Fruit fly (Drosophila melanogaster) whole organism, embryonic: ENCODE data around the gene CG46312.

Experiments used
- Abd-B ChIP-seq: fragments of 200-800 bp; sonication (Bioruptor generic); optimal IDR thresholded peaks from 2 replicates; lab custom pipeline; 2018; ENCODE audit warnings: missing biosample characterization, mild to moderate bottlenecking, missing genetic modification characterization, moderate library complexity
- Aef1 ChIP-seq: fragments of 200-800 bp; sonication (Bioruptor generic); IDR thresholded peaks from 3 replicates; pipeline ENCODE4 v1.3.6; 2022; ENCODE audit warnings: missing biosample characterization, missing genetic modification characterization
- BEAF-32 ChIP-seq: fragments of 200-800 bp; sonication (Bioruptor generic); optimal IDR thresholded peaks from 3 replicates; lab custom pipeline; 2017; ENCODE audit warnings: missing biosample characterization, missing genetic modification characterization, mild to moderate bottlenecking, moderate library complexity, missing genetic modification reagents
- CG10462 ChIP-seq: fragments of 200-800 bp; sonication (Bioruptor generic); optimal IDR thresholded peaks from 2 replicates; lab custom pipeline; 2016; ENCODE audit warnings: missing biosample characterization, missing genetic modification characterization
- CG10654 ChIP-seq: fragments of 200-800 bp; sonication (Bioruptor generic); optimal IDR thresholded peaks from 2 replicates; lab custom pipeline; 2016; ENCODE audit warnings: missing biosample characterization, missing genetic modification characterization
- CG10979 ChIP-seq: fragments of 200-800 bp; sonication (Bioruptor generic); optimal IDR thresholded peaks from 2 replicates; lab custom pipeline; 2018; ENCODE audit warnings: missing biosample characterization, mild to moderate bottlenecking, missing genetic modification characterization, moderate library complexity
- CG11695 ChIP-seq: fragments of 200-800 bp; sonication (Bioruptor generic); IDR thresholded peaks from 3 replicates; pipeline ENCODE4 v1.3.6; 2022; ENCODE audit warnings: missing biosample characterization, missing genetic modification characterization
- CG12155 ChIP-seq: fragments of 200-800 bp; sonication (Bioruptor generic); optimal IDR thresholded peaks from 3 replicates; lab custom pipeline; 2016; ENCODE audit warnings: missing biosample characterization, missing genetic modification characterization
- CG12219 ChIP-seq: fragments of 200-800 bp; sonication (Bioruptor generic); optimal IDR thresholded peaks from 3 replicates; lab custom pipeline; 2018; ENCODE audit warnings: missing biosample characterization, mild to moderate bottlenecking, missing genetic modification characterization
- CG1233 ChIP-seq: fragments of 200-800 bp; sonication (Bioruptor generic); optimal IDR thresholded peaks from 4 replicates; lab custom pipeline; 2018; ENCODE audit warnings: missing biosample characterization, mild to moderate bottlenecking, missing genetic modification characterization
- CG13894 ChIP-seq: fragments of 200-800 bp; sonication (Bioruptor generic); optimal IDR thresholded peaks from 3 replicates; lab custom pipeline; 2018; ENCODE audit warnings: missing biosample characterization, mild to moderate bottlenecking, missing genetic modification characterization, moderate library complexity
- CG17186 ChIP-seq: fragments of 200-800 bp; sonication (Bioruptor generic); optimal IDR thresholded peaks from 3 replicates; lab custom pipeline; 2017; ENCODE audit warnings: missing biosample characterization, missing genetic modification reagents, missing genetic modification characterization
- CG18619 ChIP-seq: fragments of 200-800 bp; sonication (Bioruptor generic); optimal IDR thresholded peaks from 3 replicates; lab custom pipeline; 2017; ENCODE audit warnings: missing biosample characterization, mild to moderate bottlenecking, missing genetic modification characterization
- CG18764 ChIP-seq: fragments of 200-800 bp; sonication (Bioruptor generic); optimal IDR thresholded peaks from 3 replicates; lab custom pipeline; 2016; ENCODE audit warnings: missing biosample characterization, missing genetic modification characterization
- CG30403 ChIP-seq: fragments of 200-800 bp; sonication (Bioruptor generic); optimal IDR thresholded peaks from 3 replicates; lab custom pipeline; 2016; ENCODE audit warnings: missing biosample characterization, missing genetic modification characterization
- CG3065 ChIP-seq: fragments of 200-800 bp; sonication (Bioruptor generic); optimal IDR thresholded peaks from 2 replicates; lab custom pipeline; 2016; ENCODE audit warnings: missing biosample characterization, missing genetic modification characterization
- CG32772 ChIP-seq: fragments of 200-800 bp; sonication (Bioruptor generic); IDR thresholded peaks from 2 replicates; pipeline ENCODE4 v1.3.6; 2022; ENCODE audit warnings: missing biosample characterization, missing genetic modification characterization
- CG3726 ChIP-seq: fragments of 200-800 bp; sonication (Bioruptor generic); IDR thresholded peaks from 3 replicates; pipeline ENCODE4, ENCODE4 v1.3.6; 2022; ENCODE audit warnings: missing biosample characterization, missing genetic modification characterization
- CG7357 ChIP-seq: fragments of 200-800 bp; sonication (Bioruptor generic); IDR thresholded peaks from 3 replicates; pipeline ENCODE4 v1.3.6; 2022; ENCODE audit warnings: missing biosample characterization, missing genetic modification characterization
- Dad ChIP-seq: fragments of 200-800 bp; sonication (Bioruptor generic); optimal IDR thresholded peaks from 3 replicates; lab custom pipeline; 2016; ENCODE audit warnings: missing biosample characterization, missing genetic modification characterization
- E2f1 ChIP-seq: fragments of 200-800 bp; sonication (Bioruptor generic); IDR thresholded peaks from 2 replicates; pipeline ENCODE4 v1.3.6; 2022; ENCODE audit warnings: missing biosample characterization, missing genetic modification characterization
- E2f2 ChIP-seq: fragments of 200-800 bp; sonication (Bioruptor generic); IDR thresholded peaks from 2 replicates; pipeline ENCODE4 v1.3.6; 2022; ENCODE audit warnings: missing biosample characterization, missing genetic modification characterization
- H2.0 ChIP-seq: fragments of 200-800 bp; sonication (Bioruptor generic); IDR thresholded peaks from 2 replicates; pipeline ENCODE4 v1.3.6; 2022; ENCODE audit warnings: missing biosample characterization, missing genetic modification characterization
- Lim3 ChIP-seq: fragments of 200-800 bp; sonication (Bioruptor generic); IDR thresholded peaks from 2 replicates; pipeline ENCODE4 v1.3.6; 2022; ENCODE audit warnings: missing biosample characterization, missing genetic modification characterization
- Max ChIP-seq: fragments of 200-800 bp; sonication (Bioruptor generic); optimal IDR thresholded peaks from 2 replicates; lab custom pipeline; 2016; ENCODE audit warnings: missing biosample characterization, mild to moderate bottlenecking, missing genetic modification characterization
- Myb ChIP-seq: fragments of 200-800 bp; sonication (Bioruptor generic); optimal IDR thresholded peaks from 2 replicates; lab custom pipeline; 2016; ENCODE audit warnings: missing biosample characterization, missing genetic modification characterization
- Ravus ChIP-seq: fragments of 200-800 bp; sonication (Bioruptor generic); IDR thresholded peaks from 2 replicates; pipeline ENCODE4 v1.3.6; 2022; ENCODE audit warnings: missing biosample characterization, missing genetic modification characterization
- Rfx ChIP-seq: fragments of 200-800 bp; sonication (Bioruptor generic); IDR thresholded peaks from 2 replicates; pipeline ENCODE4 v1.3.6; 2022; ENCODE audit warnings: missing biosample characterization, missing genetic modification characterization
- ac ChIP-seq: fragments of 200-800 bp; sonication (Bioruptor generic); optimal IDR thresholded peaks from 3 replicates; lab custom pipeline; 2017; ENCODE audit warnings: missing biosample characterization, mild to moderate bottlenecking, missing genetic modification characterization
- ara ChIP-seq: fragments of 200-800 bp; sonication (Bioruptor generic); IDR thresholded peaks from 2 replicates; pipeline ENCODE4 v1.3.6; 2022; ENCODE audit warnings: missing biosample characterization, missing genetic modification characterization
- ase ChIP-seq: fragments of 200-800 bp; sonication (Bioruptor generic); IDR thresholded peaks from 3 replicates; pipeline ENCODE4 v1.3.6; 2022; ENCODE audit warnings: missing biosample characterization, missing genetic modification characterization
- caup ChIP-seq: fragments of 200-800 bp; sonication (Bioruptor generic); optimal IDR thresholded peaks from 3 replicates; lab custom pipeline; 2017; ENCODE audit warnings: missing biosample characterization, mild to moderate bottlenecking, missing genetic modification characterization, moderate library complexity; ENCODE audit not compliant: severe bottlenecking
- ems ChIP-seq: fragments of 200-800 bp; sonication (Bioruptor generic); optimal IDR thresholded peaks from 3 replicates; lab custom pipeline; 2016; ENCODE audit warnings: missing biosample characterization, missing genetic modification characterization
- exex ChIP-seq: fragments of 200-800 bp; sonication (Bioruptor generic); optimal IDR thresholded peaks from 4 replicates; lab custom pipeline; 2018; ENCODE audit warnings: missing biosample characterization, mild to moderate bottlenecking, missing genetic modification characterization, moderate library complexity
- fd102C ChIP-seq: fragments of 200-800 bp; sonication (Bioruptor generic); optimal IDR thresholded peaks from 2 replicates; lab custom pipeline; 2018; ENCODE audit warnings: missing biosample characterization, mild to moderate bottlenecking, missing genetic modification characterization, moderate library complexity
- fd3F ChIP-seq: fragments of 200-800 bp; sonication (Bioruptor generic); optimal IDR thresholded peaks from 2 replicates; lab custom pipeline; 2018; ENCODE audit warnings: missing biosample characterization, mild to moderate bottlenecking, missing genetic modification characterization, moderate library complexity
- gcm ChIP-seq: fragments of 200-800 bp; sonication (Bioruptor generic); optimal IDR thresholded peaks from 2 replicates; lab custom pipeline; 2019; ENCODE audit warnings: missing biosample characterization, mild to moderate bottlenecking, missing genetic modification characterization, moderate library complexity
- gsb-n ChIP-seq: fragments of 200-800 bp; sonication (Bioruptor generic); optimal IDR thresholded peaks from 3 replicates; lab custom pipeline; 2018; ENCODE audit warnings: missing biosample characterization, mild to moderate bottlenecking, missing genetic modification characterization
- jumu ChIP-seq: fragments of 200-800 bp; sonication (Bioruptor generic); optimal IDR thresholded peaks from 3 replicates; lab custom pipeline; 2016; ENCODE audit warnings: missing biosample characterization, missing genetic modification characterization
- kni ChIP-seq: fragments of 200-800 bp; sonication (Bioruptor generic); optimal IDR thresholded peaks from 3 replicates; lab custom pipeline; 2017; ENCODE audit warnings: mild to moderate bottlenecking, missing biosample characterization, missing genetic modification reagents, missing genetic modification characterization
- lilli ChIP-seq: fragments of 200-800 bp; sonication (Bioruptor generic); optimal IDR thresholded peaks from 3 replicates; lab custom pipeline; 2016; ENCODE audit warnings: missing biosample characterization, missing genetic modification characterization
- lmd ChIP-seq: fragments of 200-800 bp; sonication (Bioruptor generic); IDR thresholded peaks from 2 replicates; pipeline ENCODE4 v1.3.6; 2022; ENCODE audit warnings: missing biosample characterization, missing genetic modification characterization
- nerfin-2 ChIP-seq: fragments of 200-800 bp; sonication (Bioruptor generic); IDR thresholded peaks from 2 replicates; pipeline ENCODE4 v1.3.6; 2022; ENCODE audit warnings: missing biosample characterization, missing genetic modification characterization; ENCODE audit not compliant: partially characterized antibody
- nmo ChIP-seq: fragments of 200-800 bp; sonication (Bioruptor generic); optimal IDR thresholded peaks from 2 replicates; lab custom pipeline; 2018; ENCODE audit warnings: missing biosample characterization, mild to moderate bottlenecking, missing genetic modification characterization, moderate library complexity
- pnt ChIP-seq: fragments of 200-800 bp; sonication (Bioruptor generic); optimal IDR thresholded peaks from 3 replicates; lab custom pipeline; 2016; ENCODE audit warnings: missing biosample characterization, missing genetic modification characterization
- ranshi ChIP-seq: fragments of 200-800 bp; sonication (Bioruptor generic); IDR thresholded peaks from 2 replicates; pipeline ENCODE4 v1.3.6; 2022; ENCODE audit warnings: missing biosample characterization, missing genetic modification characterization
- repo ChIP-seq: fragments of 200-800 bp; sonication (Bioruptor generic); optimal IDR thresholded peaks from 2 replicates; lab custom pipeline; 2016; ENCODE audit warnings: missing biosample characterization, missing genetic modification characterization
- rib ChIP-seq: fragments of 200-800 bp; sonication (Bioruptor generic); IDR thresholded peaks from 2 replicates; pipeline ENCODE4 v1.3.6; 2022; ENCODE audit warnings: missing biosample characterization, missing genetic modification characterization
- ro ChIP-seq: fragments of 200-800 bp; sonication (Bioruptor generic); IDR thresholded peaks from 2 replicates; pipeline ENCODE4 v1.3.6; 2022; ENCODE audit warnings: missing biosample characterization, missing genetic modification characterization
- sim ChIP-seq: fragments of 200-800 bp; sonication (Bioruptor generic); IDR thresholded peaks from 2 replicates; pipeline ENCODE4 v1.3.6; 2022; ENCODE audit warnings: missing biosample characterization, missing genetic modification characterization
- tio ChIP-seq: fragments of 200-800 bp; sonication (Bioruptor generic); optimal IDR thresholded peaks from 2 replicates; lab custom pipeline; 2017; ENCODE audit warnings: missing biosample characterization, missing genetic modification characterization, inconsistent platforms
- usp ChIP-seq: fragments of >200 bp; optimal IDR thresholded peaks from 2 replicates; lab custom pipeline; 2017; ENCODE audit warnings: missing biosample characterization, missing genetic modification characterization
- zf30C ChIP-seq: fragments of 200-800 bp; sonication (Bioruptor generic); optimal IDR thresholded peaks from 3 replicates; lab custom pipeline; 2018; ENCODE audit warnings: missing biosample characterization, mild to moderate bottlenecking, missing genetic modification characterization

CG46312 gene

DNA sequence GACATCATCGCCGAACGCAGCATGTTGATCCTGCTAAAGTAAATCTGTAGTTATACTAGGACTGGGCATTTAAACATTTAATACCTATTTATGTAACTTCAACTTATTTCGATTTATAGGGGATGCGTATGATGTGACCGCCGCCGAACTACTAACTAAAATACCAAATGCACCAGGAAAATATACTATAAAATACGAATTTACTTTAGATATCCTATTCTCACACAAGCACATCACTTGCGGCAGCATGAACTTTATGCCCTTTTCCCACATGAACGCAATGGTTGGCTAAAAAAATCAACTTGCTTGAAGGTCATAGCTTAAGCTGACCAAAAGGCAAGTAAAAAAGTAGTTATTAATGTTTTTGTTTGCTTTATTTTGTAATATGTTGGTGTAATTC lies 5.1 kb downstream of the CG46312 start, which contains the start of gene ND-20 (continued):
- TF ChIP-seq fd3F (GFP tag; lab: Kevin White, UChicago) (no peak), CG18764 (no peak), pnt (GFP tag; lab: Kevin White, UChicago) (peak; percentile 14), CG11695 (no peak), gcm (GFP tag; lab: Kevin White, UChicago) (peak; percentile 13), ranshi (no peak), Lim3 (GFP tag; lab: Robert Waterston, UW) (no peak), ara (no peak), Rfx (0 out of 2 replicates have a peak, but pooled peaks have one; percentile 42), kni (no peak), BEAF-32 (GFP tag; lab: Kevin White, UChicago) (peak; percentile 57), caup (GFP tag; lab: Kevin White, UChicago) (no peak), usp (no peak), CG13894 (tag; lab: Kevin White, UChicago) (no peak), Max (GFP tag; lab: Kevin White, UChicago) (no peak), CG3726 (GFP tag; lab: Robert Waterston, UW) (no peak), tio (GFP tag; lab: Kevin White, UChicago) (no peak), lilli (peak; percentile 47), zf30C (GFP tag; lab: Kevin White, UChicago) (no peak), Abd-B (GFP tag; lab: Kevin White, UChicago) (no peak), ems (GFP tag; lab: Kevin White, UChicago) (no peak), CG17186 (GFP tag; lab: Kevin White, UChicago) (no peak), CG12155 (GFP tag; lab: Kevin White, UChicago) (no peak), lmd (GFP tag; lab: Robert Waterston, UW) (no peak), repo (no peak), CG12219 (GFP tag; lab: Kevin White, UChicago) (no peak), CG18619 (GFP tag; lab: Kevin White, UChicago) (no peak), rib (GFP tag; lab: Robert Waterston, UW) (no peak), jumu (GFP tag; lab: Kevin White, UChicago) (no peak), CG30403 (GFP tag; lab: Kevin White, UChicago) (peak; percentile 6), CG7357 (peak; percentile 98), sim (GFP tag; lab: Robert Waterston, UW) (no peak), CG32772 (GFP tag; lab: Robert Waterston, UW) (no peak), CG10979 (tag; lab: Kevin White, UChicago) (peak; percentile 22), CG1233 (no peak), Aef1 (GFP tag; lab: Robert Waterston, UW) (no peak), ac (GFP tag; lab: Kevin White, UChicago) (no peak), CG10462 (GFP tag; lab: Kevin White, UChicago) (no peak), Myb (GFP tag; lab: Kevin White, UChicago) (peak; percentile 11), H2.0 (GFP tag; lab: Robert Waterston, UW) (no peak), CG10654 (GFP tag; lab: Kevin White, UChicago) (no peak), exex (tag; lab: Kevin White, UChicago) (no peak), fd102C (GFP tag; lab: Kevin White, UChicago) (no peak), ro (no peak), gsb-n (no peak), nerfin-2 (GFP tag; lab: Robert Waterston, UW) (no peak), CG3065 (GFP tag; lab: Kevin White, UChicago) (no peak), Dad (GFP tag; lab: Kevin White, UChicago) (no peak), E2f1 (GFP tag; lab: Robert Waterston, UW) (no peak), nmo (GFP tag; lab: Kevin White, UChicago) (peak; percentile 54), E2f2 (GFP tag; lab: Robert Waterston, UW) (peak; percentile 28; the same call in 1 of the 2 replicates), Ravus (GFP tag; lab: Robert Waterston, UW) (no peak), ase (GFP tag; lab: Robert Waterston, UW) (no peak)
